Worm (Caenorhabditis elegans) whole organism, midembryonic: ENCODE data around the gene nep-26.

Source experiments
- med-1 ChIP-seq: sonication (generic microtip); optimal IDR thresholded peaks from 2 replicates; lab custom pipeline; 2017; ENCODE audit warnings: missing genetic modification characterization, mild to moderate bottlenecking, missing compliant biosample characterization, antibody characterized with exemption, missing genetic modification reagents; ENCODE audit not compliant: insufficient read depth
- ref-1 ChIP-seq: fragments of 200-800 bp; sonication (Bioruptor generic); conservative IDR thresholded peaks from 2 replicates; pipeline ENCODE4 v1.3.6; 2022; ENCODE audit warnings: missing genetic modification reagents, missing genetic modification characterization, missing compliant biosample characterization

- TF ChIP-seq med-1 (GFP tag; lab: Kevin White, UChicago), result no peak
- no peak for TF ChIP-seq ref-1 (GFP tag; lab: Robert Waterston, UW)
Measured at ce11 chrII:10261261-10261660, 38.7 kb downstream of the nep-26 start.
